Worm (Caenorhabditis elegans) whole organism, L3 larva: ENCODE data around the gene srx-13.

Experiments used
- ZK546.5 ChIP-seq: sonication (generic microtip); optimal IDR thresholded peaks from 2 replicates; lab custom pipeline; 2017; ENCODE audit warnings: missing biosample characterization, missing genetic modification characterization
- fos-1 ChIP-seq: fragments of 150-350 bp; optimal IDR thresholded peaks from 2 replicates; lab custom pipeline; 2014; ENCODE audit warnings: missing biosample characterization, missing genetic modification characterization
- jun-1 ChIP-seq: fragments of 150-350 bp; optimal IDR thresholded peaks from 2 replicates; lab custom pipeline; 2014; ENCODE audit warnings: missing biosample characterization, missing genetic modification reagents, missing genetic modification characterization
- lin-39 ChIP-seq: fragments of 150-350 bp; optimal IDR thresholded peaks from 2 replicates; lab custom pipeline; 2018; ENCODE audit warnings: missing biosample characterization, missing genetic modification reagents, missing genetic modification characterization
- nhr-237 ChIP-seq: fragments of 150-350 bp; optimal IDR thresholded peaks from 2 replicates; lab custom pipeline; 2014; ENCODE audit warnings: missing biosample characterization, missing genetic modification characterization
- nhr-28 ChIP-seq: fragments of 150-350 bp; optimal IDR thresholded peaks from 2 replicates; lab custom pipeline; 2014; ENCODE audit warnings: missing biosample characterization, missing genetic modification characterization
- pha-4 ChIP-seq: fragments of 150-350 bp; optimal IDR thresholded peaks from 2 replicates; lab custom pipeline; 2014; ENCODE audit warnings: missing biosample characterization, missing genetic modification reagents, missing genetic modification characterization

DNA sequence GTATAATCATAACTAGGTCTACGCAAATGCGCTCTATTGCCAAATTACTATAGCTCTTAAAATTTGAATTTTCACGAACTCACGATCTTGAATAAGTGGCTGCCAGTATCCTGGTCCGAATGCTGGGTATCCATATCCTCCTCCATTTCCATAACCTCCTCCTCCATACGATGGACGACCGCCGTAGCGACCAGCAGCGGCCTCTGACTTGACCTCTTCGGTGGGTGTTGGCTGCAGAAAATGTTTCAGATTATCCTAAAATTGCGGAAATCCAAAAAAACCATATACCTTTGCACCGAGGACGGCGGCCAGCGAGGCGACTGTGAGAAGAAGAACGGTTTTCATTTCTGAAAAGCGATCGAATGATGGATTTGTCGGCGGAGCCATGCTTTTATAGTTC lies 6.3 kb upstream of the srx-13 start, which contains the start of gene perm-4:
- TF ChIP-seq pha-4 (tag; lab: Kevin White, UChicago), result no peak
- TF ChIP-seq lin-39, result no peak
- no peak for TF ChIP-seq jun-1 (tag; lab: Kevin White, UChicago)
- no peak for TF ChIP-seq fos-1 (tag; lab: Kevin White, UChicago)
- TF ChIP-seq nhr-28 (tag; lab: Kevin White, UChicago), result no peak
- TF ChIP-seq ZK546.5 (tag; lab: Kevin White, UChicago), result no peak
- no peak for TF ChIP-seq nhr-237 (tag; lab: Kevin White, UChicago)
